Worm (Caenorhabditis elegans): Measurements from ENCODE around the gene Y82E9BL.12.

DNA sequence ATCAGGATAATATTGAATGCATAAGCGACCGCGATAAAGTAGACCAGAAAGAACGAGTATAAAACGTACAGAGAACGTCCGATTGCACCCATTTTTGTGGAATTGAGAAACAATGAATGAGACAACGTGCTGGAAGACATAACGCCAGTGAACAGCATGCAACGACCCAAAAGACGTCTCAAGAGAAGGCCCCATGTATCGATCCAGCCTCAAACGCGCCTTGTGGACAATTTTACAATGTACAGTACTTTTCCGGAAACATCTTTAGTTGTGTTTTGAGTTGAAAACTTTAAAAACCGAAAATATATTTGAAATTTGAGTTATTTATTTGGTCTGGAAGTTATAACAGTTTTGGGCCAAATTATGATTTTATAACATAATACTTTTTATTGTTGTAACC, 41.8 kb downstream of the Y82E9BL.12 start, which contains the start of gene Y82E9BL.3:
- TF ChIP-seq W03F9.2 (tag; optimal IDR thresholded peaks at IDR 0.05) = no peak
- no peak for TF ChIP-seq him-1 (tag; optimal IDR thresholded peaks at IDR 0.05)
- no peak for TF ChIP-seq dao-5 (tag; optimal IDR thresholded peaks at IDR 0.05)
